Worm (Caenorhabditis elegans): ENCODE data around the gene fbxc-51.

ce11 chrII:840131-840530 is 28.5 kb upstream of the fbxc-51 start, which contains the start of gene clc-33:
- TF ChIP-seq isw-1 (GFP tag; IDR thresholded peaks at IDR 0.05), result no peak
- TF ChIP-seq ceh-90 (tag; optimal IDR thresholded peaks at IDR 0.05), result no peak
- no peak for TF ChIP-seq fkh-10 (GFP tag; optimal IDR thresholded peaks at IDR 0.05)
- no peak for TF ChIP-seq mep-1 (tag; optimal IDR thresholded peaks at IDR 0.05)
- TF ChIP-seq ceh-82 (tag; optimal IDR thresholded peaks at IDR 0.05), result no peak
- TF ChIP-seq lir-3 (tag; optimal IDR thresholded peaks at IDR 0.05; ENCODE audit: poor library complexity), result no peak
- TF ChIP-seq nhr-85 (tag), result no peak

All from whole organism, L1 larva.